Worm (Caenorhabditis elegans) whole organism, L2 larva: ENCODE results near the gene T27E7.4.
"Not testable (repeated sequence)": the region's sequence is repeated elsewhere in the genome, so short reads cannot be mapped to it uniquely, and the experiment has no call there.

Source experiments
- C34F6.9 ChIP-seq: fragments of 150-350 bp; optimal IDR thresholded peaks from 2 replicates; lab custom pipeline; 2014; ENCODE audit warnings: missing biosample characterization, missing genetic modification characterization
- R02D3.7 ChIP-seq: fragments of 150-350 bp; optimal IDR thresholded peaks from 2 replicates; lab custom pipeline; 2014; ENCODE audit warnings: missing biosample characterization, missing genetic modification characterization
- alr-1 ChIP-seq: fragments of 150-350 bp; optimal IDR thresholded peaks from 2 replicates; lab custom pipeline; 2014; ENCODE audit warnings: missing biosample characterization, missing genetic modification characterization
- aly-2 ChIP-seq: fragments of 150-350 bp; optimal IDR thresholded peaks from 2 replicates; lab custom pipeline; 2014; ENCODE audit warnings: missing biosample characterization, missing genetic modification characterization
- ama-1 ChIP-seq: fragments of 150-350 bp; optimal IDR thresholded peaks from 2 replicates; lab custom pipeline; 2018; ENCODE audit warnings: inconsistent platforms
- blmp-1 ChIP-seq: sonication (generic microtip); optimal IDR thresholded peaks from 2 replicates; lab custom pipeline; 2017; ENCODE audit warnings: missing genetic modification characterization, mild to moderate bottlenecking, missing compliant biosample characterization, antibody characterized with exemption, moderate library complexity; ENCODE audit not compliant: insufficient read depth
- ceh-16 ChIP-seq: fragments of 150-350 bp; optimal IDR thresholded peaks from 2 replicates; lab custom pipeline; 2014; ENCODE audit warnings: missing biosample characterization, missing genetic modification characterization
- ceh-82 ChIP-seq: fragments of 150-350 bp; optimal IDR thresholded peaks from 2 replicates; lab custom pipeline; 2014; ENCODE audit warnings: missing biosample characterization, missing genetic modification characterization
- crh-2 ChIP-seq: sonication (generic microtip); optimal IDR thresholded peaks from 2 replicates; lab custom pipeline; 2017; ENCODE audit warnings: missing biosample characterization, missing genetic modification characterization
- elt-1 ChIP-seq: fragments of 150-350 bp; optimal IDR thresholded peaks from 2 replicates; lab custom pipeline; 2014; ENCODE audit warnings: missing biosample characterization, missing genetic modification characterization
- fos-1 ChIP-seq: fragments of 150-350 bp; optimal IDR thresholded peaks from 2 replicates; lab custom pipeline; 2014; ENCODE audit warnings: missing biosample characterization, missing genetic modification characterization
- lin-11 ChIP-seq: fragments of 150-350 bp; sonication (generic microtip); optimal IDR thresholded peaks from 2 replicates; lab custom pipeline; 2014; ENCODE audit warnings: missing biosample characterization, missing genetic modification characterization, inconsistent platforms, mixed read lengths
- lin-13 ChIP-seq: fragments of 150-350 bp; optimal IDR thresholded peaks from 2 replicates; lab custom pipeline; 2014; ENCODE audit warnings: missing biosample characterization, missing genetic modification reagents, missing genetic modification characterization
- lsy-2 ChIP-seq, 2 experiments: fragments of 150-350 bp in 1 of 2; sonication (generic microtip) in 1 of 2; optimal IDR thresholded peaks; 2 replicates each; lab custom pipeline; 2014 to 2017; ENCODE audit warnings: missing biosample characterization in 2 of 2, missing genetic modification characterization in 2 of 2
- mbf-1 ChIP-seq: sonication (generic microtip); optimal IDR thresholded peaks from 2 replicates; lab custom pipeline; 2017; ENCODE audit warnings: missing biosample characterization, missing genetic modification characterization
- nhr-10 ChIP-seq: sonication (generic microtip); optimal IDR thresholded peaks from 2 replicates; lab custom pipeline; 2017; ENCODE audit warnings: missing biosample characterization, missing genetic modification characterization
- nhr-11 ChIP-seq: fragments of 150-350 bp; optimal IDR thresholded peaks from 2 replicates; lab custom pipeline; 2014; ENCODE audit warnings: missing biosample characterization, missing genetic modification characterization
- nhr-12 ChIP-seq: fragments of 150-350 bp; optimal IDR thresholded peaks from 2 replicates; lab custom pipeline; 2014; ENCODE audit warnings: missing biosample characterization, missing genetic modification characterization
- nhr-129 ChIP-seq: fragments of 150-350 bp; optimal IDR thresholded peaks from 2 replicates; lab custom pipeline; 2014; ENCODE audit warnings: missing biosample characterization, missing genetic modification characterization
- nhr-23 ChIP-seq: fragments of 150-350 bp; optimal IDR thresholded peaks from 2 replicates; lab custom pipeline; 2014; ENCODE audit warnings: missing biosample characterization, missing genetic modification reagents, missing genetic modification characterization
- nhr-25 ChIP-seq: fragments of 150-350 bp; sonication (generic microtip); optimal IDR thresholded peaks from 3 replicates; lab custom pipeline; 2014; ENCODE audit warnings: missing biosample characterization, missing genetic modification characterization
- nhr-77 ChIP-seq: fragments of 150-350 bp; optimal IDR thresholded peaks from 2 replicates; lab custom pipeline; 2014; ENCODE audit warnings: missing biosample characterization, missing genetic modification characterization
- peb-1 ChIP-seq: fragments of 150-350 bp; optimal IDR thresholded peaks from 2 replicates; lab custom pipeline; 2014; ENCODE audit warnings: missing biosample characterization, missing genetic modification characterization
- sem-4 ChIP-seq: fragments of 150-350 bp; optimal IDR thresholded peaks from 2 replicates; lab custom pipeline; 2014; ENCODE audit warnings: missing biosample characterization, missing genetic modification reagents, missing genetic modification characterization
- sma-3 ChIP-seq: sonication (generic microtip); optimal IDR thresholded peaks from 2 replicates; lab custom pipeline; 2016; ENCODE audit warnings: missing genetic modification reagents, missing genetic modification characterization, missing compliant biosample characterization
- sma-9 ChIP-seq, 2 experiments: fragments of 150-350 bp in 1 of 2; sonication (generic microtip) in 1 of 2; optimal IDR thresholded peaks; 2 replicates each; lab custom pipeline; 2014 to 2016; ENCODE audit warnings: missing genetic modification characterization in 2 of 2, mild to moderate bottlenecking in 1 of 2, missing biosample characterization in 1 of 2, missing compliant biosample characterization in 1 of 2, missing genetic modification reagents in 1 of 2, moderate library complexity in 1 of 2
- snpc-4 ChIP-seq: fragments of 150-350 bp; optimal IDR thresholded peaks from 2 replicates; lab custom pipeline; 2014; ENCODE audit warnings: missing biosample characterization, missing genetic modification characterization
- zag-1 ChIP-seq: fragments of 150-350 bp; optimal IDR thresholded peaks from 2 replicates; lab custom pipeline; 2014; ENCODE audit warnings: missing biosample characterization, missing genetic modification characterization
- ztf-1 ChIP-seq: fragments of 200-800 bp; sonication (Bioruptor generic); conservative IDR thresholded peaks from 2 replicates; pipeline ENCODE4 v1.3.6; 2022; ENCODE audit warnings: missing genetic modification characterization, missing compliant biosample characterization
- ztf-11 ChIP-seq: sonication (generic microtip); optimal IDR thresholded peaks from 2 replicates; lab custom pipeline; 2017; ENCODE audit warnings: missing biosample characterization, missing genetic modification characterization

T27E7.4 gene

ce11 chrIV:14551870-14552269, 17.0 kb upstream of the T27E7.4 start, which contains the start of gene pals-30:
Gene pals-30, minus strand, starts transcription at chrIV:14551970.
- TF ChIP-seq nhr-11 (tag; lab: Kevin White, UChicago); R02D3.7 (tag; lab: Kevin White, UChicago); sma-9 (GFP tag; optimal IDR thresholded peaks at IDR 0.05; lab: Kevin White, UChicago); sma-9 (tag; optimal IDR thresholded peaks at IDR 0.05; lab: Kevin White, UChicago): not testable (repeated sequence)
- TF ChIP-seq, all 48 proteins: peak for 0; not testable (repeated sequence) for 48

- TF ChIP-seq ceh-16 (tag; lab: Kevin White, UChicago) = no peak
- no peak for TF ChIP-seq alr-1 (tag; lab: Kevin White, UChicago)
- TF ChIP-seq sem-4 (tag; lab: Kevin White, UChicago) = no peak
- no peak for TF ChIP-seq nhr-77 (tag; lab: Kevin White, UChicago)
Measured at ce11 chrIV:14549308-14549707, 14.4 kb upstream of the T27E7.4 start, which contains the start of gene T27E7.9. Gene T27E7.9, minus strand, starts transcription at chrIV:14549408.

ce11 chrIV:14547292-14547691, 12.4 kb upstream of the T27E7.4 start:
- no peak for TF ChIP-seq lsy-2 (tag; optimal IDR thresholded peaks at IDR 0.05; lab: Kevin White, UChicago)
- TF ChIP-seq nhr-12 (tag; lab: Kevin White, UChicago) = no peak
- no peak for TF ChIP-seq ceh-82 (tag; lab: Kevin White, UChicago)
- TF ChIP-seq sem-4 (tag; lab: Kevin White, UChicago) = no peak
- TF ChIP-seq aly-2 (tag; lab: Kevin White, UChicago) = no peak
- TF ChIP-seq nhr-10 = no peak
- TF ChIP-seq, all 48 proteins: peak for 0

ce11 chrIV:14542517-14542916, 7.7 kb upstream of the T27E7.4 start, which contains the start of gene pals-29:
Gene pals-29, minus strand, starts transcription at chrIV:14542617.
- TF ChIP-seq lin-11 (tag; lab: Kevin White, UChicago) (no peak), sma-9 (GFP tag; optimal IDR thresholded peaks at IDR 0.05; lab: Kevin White, UChicago) (no peak), sma-9 (tag; optimal IDR thresholded peaks at IDR 0.05; lab: Kevin White, UChicago) (no peak), nhr-25 (no peak), ztf-11 (tag; lab: Kevin White, UChicago) (no peak), R02D3.7 (tag; lab: Kevin White, UChicago) (no peak), ama-1 (lab: Kevin White, UChicago) (no peak), blmp-1 (no peak), nhr-23 (tag; lab: Kevin White, UChicago) (no peak), peb-1 (tag; lab: Kevin White, UChicago) (no peak)

- TF ChIP-seq sma-9 (GFP tag; optimal IDR thresholded peaks at IDR 0.05; lab: Kevin White, UChicago) (no peak), sma-9 (tag; optimal IDR thresholded peaks at IDR 0.05; lab: Kevin White, UChicago) (no peak), mbf-1 (tag; lab: Kevin White, UChicago) (no peak)
Measured at ce11 chrIV:14536911-14537310, 2.0 kb upstream of the T27E7.4 start, which contains the start of gene T27E7.5. Gene T27E7.5, plus strand, starts transcription at chrIV:14537163.

- no peak for TF ChIP-seq zag-1 (tag; lab: Kevin White, UChicago)
- TF ChIP-seq nhr-10 = no peak
- TF ChIP-seq nhr-129 = peak; percentile 13
Measured at ce11 chrIV:14532366-14532765, 2.5 kb downstream of the T27E7.4 start.

- TF ChIP-seq lin-13 (GFP tag; lab: Kevin White, UChicago) (no peak), aly-2 (tag; lab: Kevin White, UChicago) (no peak), lsy-2 (tag; optimal IDR thresholded peaks at IDR 0.05; lab: Kevin White, UChicago) (no peak), nhr-25 (no peak), C34F6.9 (tag; lab: Kevin White, UChicago) (no peak), ztf-1 (no peak), elt-1 (tag; lab: Kevin White, UChicago) (no peak), snpc-4 (tag; lab: Kevin White, UChicago) (no peak), nhr-11 (tag; lab: Kevin White, UChicago) (no peak), crh-2 (tag; lab: Kevin White, UChicago) (no peak), lin-11 (tag; lab: Kevin White, UChicago) (no peak), nhr-129 (no peak), fos-1 (tag; lab: Kevin White, UChicago) (no peak), nhr-77 (tag; lab: Kevin White, UChicago) (no peak), sma-3 (GFP tag; lab: Kevin White, UChicago) (no peak)
Measured at ce11 chrIV:14530031-14530430, 4.8 kb downstream of the T27E7.4 start.
